Worm (Caenorhabditis elegans): ENCODE data around the gene trap-2.

trap-2 gene

ce11 chrX:784853-785252 lies 17.0 kb upstream of the trap-2 start, which contains the start of gene T04G9.6:
TSS of gene T04G9.6 (minus strand) at chrX:784953.
- TF ChIP-seq swsn-7 (tag; optimal IDR thresholded peaks at IDR 0.05) (no peak), unc-98 (GFP tag; IDR thresholded peaks at IDR 0.05) (no peak), lin-35 (GFP tag; optimal IDR thresholded peaks at IDR 0.05) (no peak), nhr-11 (tag; optimal IDR thresholded peaks at IDR 0.05) (no peak), lir-3 (tag; optimal IDR thresholded peaks at IDR 0.05; ENCODE audit: poor library complexity) (no peak), efl-3 (GFP tag; optimal IDR thresholded peaks at IDR 0.05) (no peak), egl-27 (tag; optimal IDR thresholded peaks at IDR 0.05) (no peak)

- TF ChIP-seq dpl-1 (GFP tag; optimal IDR thresholded peaks at IDR 0.05) (no peak), ceh-8 (GFP tag; optimal IDR thresholded peaks at IDR 0.05) (no peak), efl-1 (optimal IDR thresholded peaks at IDR 0.05) (no peak), efl-1 (GFP tag; optimal IDR thresholded peaks at IDR 0.05 in 1 of 2) (peak in 1 of 2 experiments; percentile 71), zip-4 (GFP tag; optimal IDR thresholded peaks at IDR 0.05) (no peak)
Observed at ce11 chrX:780027-780426, 12.2 kb upstream of the trap-2 start.

- TF ChIP-seq mef-2 (tag; optimal IDR thresholded peaks at IDR 0.05) (no peak), nhr-76 (tag; optimal IDR thresholded peaks at IDR 0.05) (no peak)
Observed at ce11 chrX:779259-779658, 11.4 kb upstream of the trap-2 start.

ce11 chrX:777421-777820 lies 9.6 kb upstream of the trap-2 start, which contains the start of gene nas-15:
TSS of gene nas-15 (plus strand) at chrX:777721.
- TF ChIP-seq mef-2 (tag; optimal IDR thresholded peaks at IDR 0.05) (no peak), ceh-88 (GFP tag; IDR thresholded peaks at IDR 0.05) (no peak), snu-23 (GFP tag; optimal IDR thresholded peaks at IDR 0.05) (no peak), unc-62 (GFP tag; optimal IDR thresholded peaks at IDR 0.05) (no peak), tlp-1 (tag; optimal IDR thresholded peaks at IDR 0.05) (no peak), ceh-63 (GFP tag; optimal IDR thresholded peaks at IDR 0.05) (no peak)

- TF ChIP-seq lsy-2 (tag; optimal IDR thresholded peaks at IDR 0.05) (no peak), blmp-1 (tag; optimal IDR thresholded peaks at IDR 0.05) (peak; percentile 56), nhr-20 (tag; optimal IDR thresholded peaks at IDR 0.05) (peak; percentile 5), pax-3 (tag; optimal IDR thresholded peaks at IDR 0.05) (no peak), grh-1 (GFP tag; IDR thresholded peaks at IDR 0.05) (no peak), lin-14 (GFP tag; optimal IDR thresholded peaks at IDR 0.05) (peak; percentile 62), nhr-85 (tag) (peak; percentile 79)
Observed at ce11 chrX:772184-772583, 4.3 kb upstream of the trap-2 start, which contains the start of gene T04G9.4. TSS of gene T04G9.4 (plus strand) at chrX:772476.

ce11 chrX:770537-770936 lies 2.7 kb upstream of the trap-2 start, which contains the start of gene T04G9.7:
TSS of gene T04G9.7 (plus strand) at chrX:770837.
- TF ChIP-seq nhr-11 (tag; optimal IDR thresholded peaks at IDR 0.05) (no peak), sup-37 (GFP tag; optimal IDR thresholded peaks at IDR 0.05) (no peak), zag-1 (tag; optimal IDR thresholded peaks at IDR 0.05) (no peak), hlh-4 (tag; optimal IDR thresholded peaks at IDR 0.05) (no peak), sptf-1 (tag; optimal IDR thresholded peaks at IDR 0.05) (no peak)

- TF ChIP-seq efl-1 (optimal IDR thresholded peaks at IDR 0.05) (no peak), efl-1 (GFP tag; optimal IDR thresholded peaks at IDR 0.05 in 1 of 2) (peak in 1 of 2 experiments; percentile 55), ceh-63 (GFP tag; optimal IDR thresholded peaks at IDR 0.05) (no peak), unc-86 (tag; optimal IDR thresholded peaks at IDR 0.05) (no peak)
Observed at ce11 chrX:769550-769949, 1.7 kb upstream of the trap-2 start.
